Worm (Caenorhabditis elegans): ENCODE measurements around the gene ZC449.5.

ZC449.5 gene

DNA sequence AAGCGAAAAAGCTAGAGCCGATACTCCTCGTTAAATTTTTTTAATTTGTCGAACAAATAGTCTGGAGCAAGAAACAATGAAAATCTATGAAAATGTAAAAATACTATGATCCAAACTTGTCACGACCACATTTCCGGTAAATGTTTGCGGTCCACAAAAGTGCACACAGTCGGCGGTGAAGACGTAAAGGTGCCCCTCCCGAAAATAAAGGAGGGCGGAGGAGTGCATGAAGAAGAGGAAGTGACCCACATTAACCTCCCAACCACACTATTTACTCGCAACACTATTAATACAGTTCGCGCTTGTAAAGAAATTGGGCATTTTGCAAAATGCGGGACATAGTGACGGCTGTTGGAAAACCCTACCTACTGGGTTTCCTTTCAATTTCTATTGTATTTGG, 2.5 kb upstream of the ZC449.5 start:
- TF ChIP-seq unc-62 (GFP tag; optimal IDR thresholded peaks at IDR 0.05): no peak

DNA sequence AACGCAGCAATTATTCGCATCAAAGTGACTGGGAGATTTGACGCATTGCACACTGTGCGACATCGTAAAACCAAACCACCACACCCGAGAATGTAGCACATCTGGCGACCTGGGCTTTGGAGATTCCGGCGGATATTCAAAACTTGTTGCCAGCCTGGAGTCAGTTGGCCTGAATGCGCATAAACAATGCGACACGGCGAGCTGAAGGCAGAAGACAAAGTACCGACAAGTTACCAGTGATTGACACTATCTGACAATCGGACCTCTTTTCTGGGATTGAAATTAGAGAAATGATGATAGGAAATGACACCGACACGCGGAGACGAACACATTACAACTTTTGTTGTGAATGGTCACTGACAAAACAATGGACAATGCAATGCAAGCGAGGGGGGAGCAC, 1.2 kb upstream of the ZC449.5 start:
- TF ChIP-seq unc-62 (GFP tag; optimal IDR thresholded peaks at IDR 0.05): no peak

DNA sequence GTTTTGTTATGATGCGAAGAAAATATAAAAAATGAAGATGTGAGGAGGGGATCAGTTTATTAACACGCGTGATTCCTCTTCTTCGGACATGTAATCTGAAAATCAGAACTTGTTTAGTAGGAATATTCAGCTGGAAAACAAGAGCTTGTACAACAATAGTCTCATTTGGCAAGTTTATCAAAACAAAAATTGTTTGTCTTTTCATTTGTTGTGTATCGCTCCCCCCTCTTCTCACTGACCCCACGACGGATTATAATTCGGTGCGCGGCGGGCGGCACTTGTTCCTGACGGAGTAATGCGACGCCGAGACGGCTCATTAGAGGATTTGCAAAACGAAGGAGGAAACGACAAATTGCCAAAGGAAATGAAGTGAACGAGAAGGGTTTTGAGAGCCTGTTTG, 3.7 kb downstream of the ZC449.5 start, which contains the start of gene ZC449.4:
Gene ZC449.4 (minus strand): TSS at position 101 of the 400 bp plus-strand sequence.
- no peak for TF ChIP-seq unc-62 (GFP tag; optimal IDR thresholded peaks at IDR 0.05)

DNA sequence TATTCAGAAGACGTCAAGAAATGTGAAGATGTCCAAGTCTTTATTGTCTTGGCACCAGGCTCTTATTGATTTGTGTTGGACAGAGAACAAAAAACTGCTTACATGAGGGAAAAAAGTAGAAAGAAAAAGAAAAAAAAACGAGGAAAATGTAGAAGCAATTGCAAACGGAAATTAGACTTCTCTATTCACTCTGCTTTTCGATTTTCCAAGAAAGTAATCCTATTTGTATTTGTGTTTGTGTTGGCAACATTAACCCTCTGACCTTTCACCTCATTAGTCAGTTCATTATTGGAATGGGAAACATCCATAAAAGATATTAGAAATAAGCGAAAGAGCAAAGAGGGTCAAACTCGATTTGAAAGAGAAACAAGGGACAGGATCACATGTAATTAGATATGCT, 5.8 kb downstream of the ZC449.5 start:
- no peak for TF ChIP-seq unc-62 (GFP tag; optimal IDR thresholded peaks at IDR 0.05)

DNA sequence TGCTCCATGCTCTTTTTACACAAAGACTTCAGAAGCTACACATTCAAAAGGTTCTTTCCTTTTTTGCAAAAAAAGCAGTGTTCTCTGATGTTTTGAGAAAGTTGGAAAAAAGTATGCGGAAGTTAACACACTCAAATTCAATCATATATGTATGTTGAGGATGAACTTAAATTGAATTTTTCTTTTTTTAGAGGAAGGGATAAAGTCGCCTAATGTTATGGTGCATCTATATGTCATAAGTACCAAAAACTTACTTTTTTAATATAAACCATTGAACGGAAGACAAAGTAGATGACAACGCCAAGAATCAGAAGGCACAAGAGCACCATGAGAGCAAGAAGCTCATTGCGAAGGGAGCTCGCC, 9.0 kb downstream of the ZC449.5 start:
- TF ChIP-seq unc-62 (GFP tag; optimal IDR thresholded peaks at IDR 0.05): no peak

DNA sequence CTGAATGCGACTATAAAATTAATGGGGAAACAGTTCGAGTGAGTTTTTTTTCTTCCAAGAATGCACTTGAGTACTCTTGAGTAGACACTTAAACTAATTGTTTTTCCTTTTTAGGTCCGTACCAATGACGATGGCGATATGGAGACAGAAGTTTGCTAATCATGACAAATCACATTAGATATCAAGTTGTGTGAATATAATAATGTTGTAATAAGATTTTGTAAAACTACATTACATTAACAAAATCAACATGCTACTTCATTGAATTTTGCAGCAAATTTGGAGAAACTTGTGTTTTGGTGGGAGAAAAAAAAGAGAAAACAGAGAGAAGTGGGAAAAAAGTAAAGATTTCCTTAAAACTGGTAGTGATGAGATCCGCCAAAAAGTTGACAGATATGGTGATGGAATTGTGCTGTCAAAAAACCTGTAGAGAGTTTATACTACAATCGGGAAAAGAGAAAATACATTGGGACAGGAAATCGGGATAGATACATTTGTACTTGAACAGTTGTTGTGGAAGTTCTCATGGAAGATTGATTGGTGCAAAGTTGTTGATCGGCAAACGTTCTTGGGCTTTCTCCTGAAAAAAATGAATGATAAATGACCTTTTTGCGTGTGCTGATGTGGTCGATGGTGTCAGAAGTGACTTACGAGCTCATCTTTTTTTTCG, 9.5 kb downstream of the ZC449.5 start:
- no peak for TF ChIP-seq unc-62 (GFP tag; optimal IDR thresholded peaks at IDR 0.05)

DNA sequence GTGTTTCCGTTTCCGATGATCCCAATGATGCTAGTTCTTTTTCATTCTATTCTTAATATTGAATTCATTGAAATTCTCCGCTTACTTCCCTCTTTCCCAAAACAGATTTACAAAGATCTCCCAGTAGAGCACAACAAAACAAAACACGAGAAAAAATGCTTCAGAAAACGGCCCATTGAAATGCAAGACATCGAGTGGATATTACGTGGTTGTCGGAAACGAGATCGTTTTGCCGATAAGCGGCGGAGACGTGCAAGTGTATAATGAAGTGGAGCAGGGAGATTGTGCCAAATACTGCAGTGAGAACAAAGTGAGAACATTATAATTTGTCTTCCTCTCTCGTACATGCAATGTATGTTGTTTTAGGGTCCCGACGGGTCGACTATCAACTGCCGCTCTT, 11.1 kb downstream of the ZC449.5 start:
- no peak for TF ChIP-seq unc-62 (GFP tag; optimal IDR thresholded peaks at IDR 0.05)

DNA sequence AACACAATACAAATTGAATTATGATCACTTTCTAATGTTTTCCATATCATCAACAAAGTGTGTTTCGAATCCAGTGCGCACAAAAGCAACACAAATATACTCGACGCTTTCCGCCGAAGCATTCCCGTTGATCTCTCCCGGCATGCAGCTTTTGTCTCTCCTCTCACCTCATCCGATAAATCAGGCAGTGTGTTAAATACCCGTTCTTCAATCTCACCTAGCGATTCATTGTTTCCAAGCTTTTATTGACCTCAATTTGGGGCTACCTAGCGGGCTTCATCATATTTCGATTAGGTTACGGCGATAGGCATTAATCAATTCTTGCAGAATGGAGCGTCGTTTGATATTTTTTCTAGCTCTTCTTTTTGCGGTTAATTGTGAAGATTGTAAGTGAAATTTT, 13.3 kb downstream of the ZC449.5 start, which contains the start of gene ZC449.1:
Gene ZC449.1 (plus strand): TSS at position 121 of the 400 bp plus-strand sequence.
- no peak for TF ChIP-seq unc-62 (GFP tag; optimal IDR thresholded peaks at IDR 0.05)

DNA sequence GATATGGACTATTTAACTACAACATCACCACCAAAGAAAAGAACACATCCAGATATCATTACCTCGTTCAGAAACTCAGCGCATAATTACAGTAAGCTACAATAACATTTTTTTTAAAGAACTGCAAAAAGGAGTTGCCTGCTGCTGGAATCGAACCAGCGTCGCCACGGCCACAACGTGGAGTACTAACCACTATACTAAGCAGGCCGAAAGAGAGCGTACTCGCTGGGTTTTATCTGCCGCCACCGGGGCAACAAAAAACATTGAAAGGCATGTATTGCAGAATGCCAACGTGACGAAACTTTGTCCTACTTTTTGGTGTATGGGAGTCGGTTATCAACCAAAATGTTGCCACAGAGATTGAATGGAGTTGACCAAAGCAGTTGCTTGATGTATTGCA, 14.9 kb downstream of the ZC449.5 start:
- no peak for TF ChIP-seq unc-62 (GFP tag; optimal IDR thresholded peaks at IDR 0.05)

DNA sequence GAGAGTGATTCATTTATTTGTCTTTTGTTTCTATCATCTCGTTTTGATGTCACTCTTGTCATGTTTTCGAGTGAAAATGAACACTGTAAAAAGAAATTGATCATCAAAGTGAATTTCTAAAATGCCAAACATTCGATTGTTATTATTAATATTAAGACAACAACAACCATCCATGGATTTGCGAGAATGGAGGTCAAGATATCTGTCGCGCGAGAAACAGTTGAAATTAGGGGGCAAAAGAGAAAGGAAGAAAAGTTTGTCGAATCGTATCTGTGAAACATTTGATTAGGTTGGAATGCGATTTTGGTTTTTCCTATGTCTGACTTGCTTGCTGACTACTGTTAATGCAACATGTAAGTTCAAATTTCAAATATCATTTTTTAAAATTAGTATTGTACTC, 16.6 kb downstream of the ZC449.5 start, which contains the start of gene ZC449.2:
Gene ZC449.2 (plus strand): TSS at position 290 of the 400 bp plus-strand sequence.
- no peak for TF ChIP-seq unc-62 (GFP tag; optimal IDR thresholded peaks at IDR 0.05)

DNA sequence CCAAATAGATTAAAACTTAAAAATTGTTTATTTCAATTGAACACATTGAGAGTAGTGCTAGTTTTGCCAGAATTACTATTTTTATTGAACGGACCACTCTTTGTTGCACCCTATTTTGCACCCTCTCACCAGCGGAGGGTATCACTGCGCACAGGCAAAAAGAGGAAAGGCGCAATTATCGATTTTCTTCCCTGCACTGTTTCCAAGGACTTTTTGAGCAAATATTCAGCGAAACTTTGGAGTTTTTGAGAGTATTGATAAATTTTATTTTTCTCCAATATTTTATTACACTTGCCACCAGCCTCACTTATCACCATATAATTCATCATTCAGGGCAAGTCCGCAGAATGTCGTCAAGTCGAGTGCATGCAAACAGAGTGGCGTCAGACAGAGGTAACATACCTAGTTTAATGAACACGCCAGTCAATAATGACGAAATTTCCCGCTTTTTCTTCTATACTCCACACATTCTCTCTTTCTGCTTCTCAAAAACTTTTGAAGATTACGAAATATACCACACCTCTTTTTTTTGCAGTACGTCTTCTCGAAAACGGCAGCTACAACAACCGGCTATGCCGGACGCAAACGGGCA, 19.4 kb downstream of the ZC449.5 start:
- no peak for TF ChIP-seq unc-62 (GFP tag; optimal IDR thresholded peaks at IDR 0.05)

DNA sequence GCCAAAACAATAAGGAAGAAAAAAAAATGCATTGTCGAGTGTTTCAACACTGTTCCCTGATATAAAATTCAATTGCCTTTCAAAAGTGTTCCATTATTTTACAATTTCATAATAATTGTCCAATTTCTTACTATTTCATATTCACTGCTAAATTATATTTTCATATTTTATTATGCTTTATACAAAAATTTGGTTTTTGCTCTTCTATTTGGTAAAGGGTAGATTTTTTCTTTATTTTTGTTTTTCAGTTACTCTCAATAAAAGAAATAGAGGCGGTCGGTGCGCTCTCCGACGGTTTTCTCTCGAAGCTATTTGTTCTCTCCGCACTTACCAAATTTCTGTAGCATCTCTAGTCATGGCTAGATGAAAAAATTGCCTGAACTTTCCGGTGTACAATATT, 20.0 kb downstream of the ZC449.5 start, which contains the start of gene sek-3:
Gene sek-3 (plus strand): TSS at position 301 of the 400 bp plus-strand sequence.
- no peak for TF ChIP-seq unc-62 (GFP tag; optimal IDR thresholded peaks at IDR 0.05)

DNA sequence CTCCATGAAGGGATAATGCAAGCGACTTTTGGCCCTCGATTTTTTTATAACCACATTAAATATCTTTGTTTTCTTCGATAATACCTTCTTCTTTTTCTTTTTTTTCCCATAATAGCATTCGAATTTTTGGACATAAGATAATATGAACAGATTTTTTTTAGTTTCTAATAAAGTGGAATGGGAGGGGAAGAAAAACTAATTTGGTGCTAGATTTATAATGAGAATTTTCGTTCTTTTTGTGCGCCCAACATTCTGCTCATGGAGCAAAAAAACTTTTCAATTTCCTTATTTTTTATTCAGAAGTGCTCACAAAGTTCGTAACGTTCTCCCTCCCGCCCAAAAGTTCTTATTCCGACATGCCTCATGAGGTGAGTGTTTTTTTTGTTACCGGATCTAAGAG, 21.8 kb downstream of the ZC449.5 start, which contains the start of gene ZC449.8:
Gene ZC449.8 (plus strand): TSS at position 301 of the 400 bp plus-strand sequence.
- TF ChIP-seq unc-62 (GFP tag; optimal IDR thresholded peaks at IDR 0.05): no peak

DNA sequence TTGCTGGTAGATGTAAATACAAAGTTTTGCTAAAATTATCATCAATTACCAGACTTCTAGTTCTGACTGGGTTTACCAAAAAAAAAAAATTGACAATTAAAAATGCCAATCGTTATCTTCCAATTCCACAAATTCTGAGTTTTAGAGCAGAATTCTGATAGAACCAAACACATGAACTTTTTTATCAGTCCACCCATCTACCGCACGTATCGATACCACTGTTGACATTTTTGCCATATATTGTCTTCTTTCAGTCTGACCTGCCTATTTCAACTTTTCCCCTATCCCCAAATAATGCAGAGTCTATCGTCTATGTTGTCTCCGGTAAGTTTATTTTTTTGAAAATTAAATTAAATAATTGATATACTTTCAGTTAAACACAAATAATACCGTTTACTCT, 23.7 kb downstream of the ZC449.5 start, which contains the start of gene ZC449.7:
Gene ZC449.7 (plus strand): TSS at position 249 of the 400 bp plus-strand sequence.
- TF ChIP-seq unc-62 (GFP tag; optimal IDR thresholded peaks at IDR 0.05): no peak

DNA sequence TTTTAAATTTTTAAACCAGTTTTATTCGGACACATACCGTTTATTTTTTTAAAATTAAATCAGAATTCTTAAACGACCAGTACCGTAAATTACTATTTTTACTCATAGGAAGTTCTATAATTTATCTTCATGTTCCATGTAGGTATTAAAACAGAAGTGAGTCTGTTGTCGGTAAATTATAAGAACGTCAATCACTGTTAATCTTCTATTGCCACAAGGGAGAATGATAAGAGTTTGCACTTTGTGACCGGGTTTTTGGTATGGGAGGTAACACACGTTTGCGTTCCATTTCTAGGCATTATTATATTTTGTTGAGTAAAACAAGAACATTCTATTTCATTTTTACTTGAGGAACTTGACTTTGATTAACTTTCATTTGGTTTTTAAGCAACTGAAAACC, 28.6 kb downstream of the ZC449.5 start, which contains the start of gene hsd-3:
Gene hsd-3 (plus strand): TSS at position 301 of the 400 bp plus-strand sequence.
- TF ChIP-seq unc-62 (GFP tag; optimal IDR thresholded peaks at IDR 0.05): no peak

DNA sequence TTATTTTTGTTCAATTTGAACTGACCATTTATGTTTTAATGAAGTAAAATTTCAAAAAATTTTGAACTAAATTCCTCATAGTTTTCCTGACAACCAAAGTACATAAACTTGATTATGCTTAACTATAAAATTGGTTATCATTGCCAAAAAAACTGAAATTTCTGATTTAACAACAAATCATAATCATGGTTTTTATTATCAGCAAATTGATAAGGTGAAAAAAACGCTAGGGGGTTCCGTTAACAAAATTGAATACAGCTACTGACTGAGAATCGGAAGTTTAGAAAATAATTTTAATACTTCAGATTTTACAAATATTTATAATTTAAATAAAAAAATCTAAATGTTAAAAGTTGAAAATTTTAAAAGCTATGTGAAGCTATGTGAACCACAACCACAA, 30.6 kb downstream of the ZC449.5 start:
- TF ChIP-seq unc-62 (GFP tag; optimal IDR thresholded peaks at IDR 0.05): no peak

DNA sequence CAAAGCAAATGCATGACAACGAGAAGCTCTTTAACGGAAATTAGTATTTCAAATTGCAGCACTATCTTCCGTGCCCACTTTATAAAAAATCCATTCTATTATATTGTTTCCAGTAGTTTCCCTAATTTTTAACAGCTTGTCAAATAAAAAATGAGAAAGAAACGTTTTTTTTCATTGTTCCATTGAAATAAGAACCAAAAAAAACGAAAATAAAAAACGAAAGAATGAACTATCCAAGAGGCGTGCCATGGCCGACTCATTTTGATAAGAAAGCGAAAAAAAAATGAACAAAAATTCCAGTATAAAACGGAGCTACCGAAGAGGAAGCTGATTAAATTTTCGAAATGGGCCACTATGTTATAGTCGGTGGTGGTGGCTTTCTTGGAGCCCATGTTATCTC, 32.6 kb downstream of the ZC449.5 start, which contains the start of gene hsd-2:
Gene hsd-2 (plus strand): TSS at position 301 of the 400 bp plus-strand sequence.
- TF ChIP-seq unc-62 (GFP tag; optimal IDR thresholded peaks at IDR 0.05): no peak
